Fruit fly (Drosophila melanogaster) whole organism, embryonic: Measurements from ENCODE around the gene brat.

Experiments used
- CG10209 ChIP-seq: fragments of 200-800 bp; sonication (Bioruptor generic); optimal IDR thresholded peaks from 3 replicates; lab custom pipeline; 2017; ENCODE audit warnings: missing biosample characterization, mild to moderate bottlenecking, missing genetic modification characterization, missing genetic modification reagents
- CG12236 ChIP-seq: fragments of 200-800 bp; sonication (Bioruptor generic); optimal IDR thresholded peaks from 2 replicates; lab custom pipeline; 2016; ENCODE audit warnings: missing biosample characterization, missing genetic modification characterization
- CG17359 ChIP-seq: fragments of 200-800 bp; sonication (Bioruptor generic); optimal IDR thresholded peaks from 3 replicates; lab custom pipeline; 2018; ENCODE audit warnings: missing biosample characterization, mild to moderate bottlenecking, missing genetic modification characterization, moderate library complexity
- CG2129 ChIP-seq: fragments of 200-800 bp; sonication (Bioruptor generic); IDR thresholded peaks from 2 replicates; pipeline ENCODE4 v1.3.6; 2022; ENCODE audit warnings: missing biosample characterization, missing genetic modification characterization; ENCODE audit not compliant: partially characterized antibody
- TFAM ChIP-seq: fragments of 200-800 bp; sonication (Bioruptor generic); optimal IDR thresholded peaks from 2 replicates; lab custom pipeline; 2017; ENCODE audit warnings: missing biosample characterization, missing genetic modification characterization, inconsistent platforms
- esg ChIP-seq: fragments of 200-800 bp; sonication (Bioruptor generic); conservative IDR thresholded peaks from 2 replicates; pipeline ENCODE4 v1.3.6; 2022; ENCODE audit warnings: missing biosample characterization, missing genetic modification characterization
- gcm ChIP-seq: fragments of 200-800 bp; sonication (Bioruptor generic); optimal IDR thresholded peaks from 2 replicates; lab custom pipeline; 2019; ENCODE audit warnings: missing biosample characterization, mild to moderate bottlenecking, missing genetic modification characterization, moderate library complexity
- usp ChIP-seq: fragments of >200 bp; optimal IDR thresholded peaks from 2 replicates; lab custom pipeline; 2017; ENCODE audit warnings: missing biosample characterization, missing genetic modification characterization

dm6 chr2L:19163975-19164371 is 30.4 kb downstream of the brat start:
- TF ChIP-seq TFAM (GFP tag; lab: Kevin White, UChicago) (no peak), CG12236 (GFP tag; lab: Kevin White, UChicago) (no peak), CG2129 (GFP tag; lab: Robert Waterston, UW) (no peak), gcm (GFP tag; lab: Kevin White, UChicago) (no peak), CG10209 (GFP tag; lab: Kevin White, UChicago) (no peak), usp (GFP tag; lab: Kevin White, UChicago) (no peak), CG17359 (tag; lab: Kevin White, UChicago) (no peak), esg (GFP tag; lab: Robert Waterston, UW) (no peak)
